Worm (Caenorhabditis elegans) whole organism, young adult: ENCODE results near the gene slc-25A10.

Experiments
- B0035.1 ChIP-seq: sonication (generic microtip); optimal IDR thresholded peaks from 2 replicates; lab custom pipeline; 2016; ENCODE audit warnings: missing genetic modification characterization, mild to moderate bottlenecking, missing compliant biosample characterization, missing genotype, missing genetic modification reagents
- B0336.3 ChIP-seq: fragments of 200-800 bp; sonication (Bioruptor generic); IDR thresholded peaks from 2 replicates; pipeline ENCODE4 v1.3.6; 2022; ENCODE audit warnings: missing genetic modification characterization, missing compliant biosample characterization
- C17E4.6 ChIP-seq: fragments of 200-800 bp; sonication (Bioruptor generic); IDR thresholded peaks from 2 replicates; pipeline ENCODE4 v1.3.6; 2022; ENCODE audit warnings: missing genetic modification reagents, missing genetic modification characterization, missing compliant biosample characterization
- D2030.7 ChIP-seq: fragments of 200-800 bp; sonication (Bioruptor generic); IDR thresholded peaks from 2 replicates; pipeline ENCODE4 v1.3.6; 2022; ENCODE audit warnings: missing genetic modification reagents, missing genetic modification characterization, missing compliant biosample characterization
- F57C9.4 ChIP-seq: sonication (generic microtip); optimal IDR thresholded peaks from 2 replicates; lab custom pipeline; 2017; ENCODE audit warnings: mild to moderate bottlenecking, missing genetic modification characterization, missing compliant biosample characterization
- K11D2.4 ChIP-seq: fragments of 200-800 bp; sonication (Bioruptor generic); IDR thresholded peaks from 2 replicates; pipeline ENCODE4 v1.3.6; 2022; ENCODE audit warnings: missing genetic modification reagents, missing genetic modification characterization, missing compliant biosample characterization
- T07F8.4 ChIP-seq: sonication (generic microtip); optimal IDR thresholded peaks from 2 replicates; lab custom pipeline; 2016; ENCODE audit warnings: mild to moderate bottlenecking, missing genetic modification characterization, moderate library complexity, missing compliant biosample characterization
- Y53G8AR.9 ChIP-seq: fragments of 200-800 bp; sonication (Bioruptor generic); conservative IDR thresholded peaks from 2 replicates; pipeline ENCODE4 v1.3.6; 2022; ENCODE audit warnings: missing genetic modification reagents, missing genetic modification characterization, missing compliant biosample characterization
- Y79H2A.3 ChIP-seq: fragments of 200-800 bp; sonication (Bioruptor generic); conservative IDR thresholded peaks from 2 replicates; pipeline ENCODE4 v1.3.6; 2022; ENCODE audit warnings: missing genetic modification reagents, missing genetic modification characterization, missing compliant biosample characterization
- Y95B8A.8 ChIP-seq: fragments of 200-800 bp; sonication (Bioruptor generic); IDR thresholded peaks from 2 replicates; pipeline ENCODE4 v1.3.6; 2022; ENCODE audit warnings: missing genetic modification reagents, missing genetic modification characterization, missing compliant biosample characterization
- ZK185.1 ChIP-seq: sonication (generic microtip); optimal IDR thresholded peaks from 2 replicates; lab custom pipeline; 2016; ENCODE audit warnings: mild to moderate bottlenecking, missing genetic modification characterization, missing compliant biosample characterization; ENCODE audit not compliant: poor library complexity, severe bottlenecking
- akir-1 ChIP-seq: fragments of 200-800 bp; sonication (Bioruptor generic); optimal IDR thresholded peaks from 2 replicates; lab custom pipeline; 2018; ENCODE audit warnings: mild to moderate bottlenecking, missing genetic modification characterization, moderate library complexity, missing compliant biosample characterization
- aptf-2 ChIP-seq: fragments of 200-800 bp; sonication (Bioruptor generic); conservative IDR thresholded peaks from 2 replicates; pipeline ENCODE4 v1.3.6; 2022; ENCODE audit warnings: missing genetic modification reagents, missing genetic modification characterization, missing compliant biosample characterization
- aptf-3 ChIP-seq: fragments of 200-800 bp; sonication (Bioruptor generic); IDR thresholded peaks from 2 replicates; pipeline ENCODE4 v1.3.6; 2022; ENCODE audit warnings: missing genetic modification characterization, missing compliant biosample characterization
- atf-7 ChIP-seq: sonication (generic microtip); optimal IDR thresholded peaks from 2 replicates; lab custom pipeline; 2017; ENCODE audit warnings: mild to moderate bottlenecking, missing genetic modification characterization, missing compliant biosample characterization
- athp-1 ChIP-seq: sonication (generic microtip); optimal IDR thresholded peaks from 2 replicates; lab custom pipeline; 2017; ENCODE audit warnings: mild to moderate bottlenecking, missing genetic modification characterization, missing compliant biosample characterization
- attf-6 ChIP-seq: fragments of 200-800 bp; sonication (Bioruptor generic); IDR thresholded peaks from 2 replicates; pipeline ENCODE4 v1.3.6; 2022; ENCODE audit warnings: missing genetic modification reagents, missing genetic modification characterization, missing compliant biosample characterization
- ccch-3 ChIP-seq: fragments of 200-800 bp; sonication (Bioruptor generic); optimal IDR thresholded peaks from 2 replicates; lab custom pipeline; 2018; ENCODE audit warnings: mild to moderate bottlenecking, missing genetic modification characterization, missing compliant biosample characterization
- ceh-27 ChIP-seq: fragments of 200-800 bp; sonication (Bioruptor generic); optimal IDR thresholded peaks from 2 replicates; lab custom pipeline; 2018; ENCODE audit warnings: mild to moderate bottlenecking, missing genetic modification characterization, moderate library complexity, missing compliant biosample characterization
- ceh-91 ChIP-seq: fragments of 200-800 bp; sonication (Bioruptor generic); IDR thresholded peaks from 2 replicates; pipeline ENCODE4 v1.3.6; 2022; ENCODE audit warnings: missing genetic modification reagents, missing genetic modification characterization, missing compliant biosample characterization
- chd-7 ChIP-seq: sonication (generic microtip); optimal IDR thresholded peaks from 2 replicates; lab custom pipeline; 2016; ENCODE audit warnings: mild to moderate bottlenecking, missing genetic modification characterization, moderate library complexity, missing compliant biosample characterization
- efl-1 ChIP-seq: fragments of 150-350 bp; optimal IDR thresholded peaks from 2 replicates; lab custom pipeline; 2014; ENCODE audit warnings: missing biosample characterization, missing genetic modification reagents, missing genetic modification characterization
- egl-18 ChIP-seq: fragments of 200-800 bp; sonication (Bioruptor generic); IDR thresholded peaks from 2 replicates; pipeline ENCODE4 v1.3.6; 2022; ENCODE audit warnings: missing genetic modification reagents, missing genetic modification characterization, missing compliant biosample characterization
- egl-44 ChIP-seq: fragments of 200-800 bp; sonication (Bioruptor generic); IDR thresholded peaks from 2 replicates; pipeline ENCODE4 v1.3.6; 2022; ENCODE audit warnings: missing genetic modification reagents, missing genetic modification characterization, missing compliant biosample characterization
- ekl-4 ChIP-seq: fragments of 200-800 bp; sonication (Bioruptor generic); IDR thresholded peaks from 2 replicates; pipeline ENCODE4 v1.3.6; 2022; ENCODE audit warnings: missing genetic modification reagents, missing genetic modification characterization, missing compliant biosample characterization
- ets-4 ChIP-seq: fragments of 200-800 bp; sonication (Bioruptor generic); optimal IDR thresholded peaks from 2 replicates; lab custom pipeline; 2018; ENCODE audit warnings: mild to moderate bottlenecking, missing genetic modification characterization, missing compliant biosample characterization
- hrde-1 ChIP-seq: sonication (generic microtip); optimal IDR thresholded peaks from 2 replicates; lab custom pipeline; 2016; ENCODE audit warnings: missing genetic modification characterization, mild to moderate bottlenecking, missing compliant biosample characterization, moderate library complexity, missing genotype, missing genetic modification reagents, borderline replicate concordance
- hsf-1 ChIP-seq: fragments of 200-800 bp; sonication (Bioruptor generic); IDR thresholded peaks from 2 replicates; pipeline ENCODE4 v1.3.6; 2022; ENCODE audit warnings: missing genetic modification reagents, missing genetic modification characterization, missing compliant biosample characterization
- lin-26 ChIP-seq: fragments of 200-800 bp; sonication (Bioruptor generic); IDR thresholded peaks from 2 replicates; pipeline ENCODE4 v1.3.6; 2022; ENCODE audit warnings: missing genetic modification reagents, missing genetic modification characterization, missing compliant biosample characterization
- lin-54 ChIP-seq: fragments of 200-800 bp; sonication (Bioruptor generic); optimal IDR thresholded peaks from 2 replicates; lab custom pipeline; 2018; ENCODE audit warnings: mild to moderate bottlenecking, missing genetic modification characterization, missing compliant biosample characterization
- lir-1 ChIP-seq: fragments of 200-800 bp; sonication (Bioruptor generic); conservative IDR thresholded peaks from 2 replicates; pipeline ENCODE4 v1.3.6; 2022; ENCODE audit warnings: missing genetic modification reagents, missing genetic modification characterization, missing compliant biosample characterization
- lsl-1 ChIP-seq: fragments of 200-800 bp; sonication (Bioruptor generic); optimal IDR thresholded peaks from 2 replicates; lab custom pipeline; 2018; ENCODE audit warnings: mild to moderate bottlenecking, missing genetic modification characterization, moderate library complexity, missing compliant biosample characterization
- nfya-2 ChIP-seq: fragments of 200-800 bp; sonication (Bioruptor generic); IDR thresholded peaks from 2 replicates; pipeline ENCODE4 v1.3.6; 2022; ENCODE audit warnings: missing genetic modification reagents, missing genetic modification characterization, missing compliant biosample characterization
- nhr-120 ChIP-seq: fragments of 200-800 bp; sonication (Bioruptor generic); IDR thresholded peaks from 2 replicates; pipeline ENCODE4 v1.3.6; 2022; ENCODE audit warnings: missing genetic modification characterization, missing compliant biosample characterization
- nhr-27 ChIP-seq: fragments of 200-800 bp; sonication (Bioruptor generic); optimal IDR thresholded peaks from 2 replicates; lab custom pipeline; 2018; ENCODE audit warnings: mild to moderate bottlenecking, missing genetic modification characterization, moderate library complexity, missing compliant biosample characterization
- pbrm-1 ChIP-seq: fragments of 200-800 bp; sonication (Bioruptor generic); IDR thresholded peaks from 2 replicates; pipeline ENCODE4 v1.3.6; 2022; ENCODE audit warnings: missing genetic modification reagents, missing genetic modification characterization, missing compliant biosample characterization
- rec-8 ChIP-seq, 2 experiments: sonication (generic microtip); optimal IDR thresholded peaks; 2 replicates each; lab custom pipeline; 2016; ENCODE audit warnings: mild to moderate bottlenecking in 2 of 2, missing genetic modification characterization in 2 of 2, missing genetic modification reagents in 2 of 2, missing genotype in 2 of 2, missing biosample characterization in 1 of 2, missing compliant biosample characterization in 1 of 2, moderate library complexity in 1 of 2
- rpc-1 ChIP-seq, 2 experiments: fragments of 150-350 bp in 1 of 2; sonication (generic microtip) in 1 of 2; optimal IDR thresholded peaks; 2 replicates each; lab custom pipeline; 2014 to 2018; ENCODE audit warnings: missing biosample characterization in 1 of 2, missing genetic modification characterization in 1 of 2, missing genetic modification reagents in 1 of 2, missing genotype in 1 of 2
- snpc-1.3 ChIP-seq: sonication (generic microtip); optimal IDR thresholded peaks from 2 replicates; lab custom pipeline; 2017; ENCODE audit warnings: missing genetic modification characterization, mild to moderate bottlenecking, missing compliant biosample characterization, antibody characterized with exemption, moderate library complexity, missing genotype, missing genetic modification reagents; ENCODE audit not compliant: insufficient read depth
- snpc-4 ChIP-seq, 5 experiments: fragments of 150-350 bp in 1 of 5; sonication (generic microtip) in 4 of 5; optimal IDR thresholded peaks; 2 replicates each; lab custom pipeline; 2014 to 2018; ENCODE audit warnings: missing genetic modification characterization in 5 of 5, missing biosample characterization in 3 of 5, antibody characterized with exemption in 2 of 5, mild to moderate bottlenecking in 2 of 5, missing compliant biosample characterization in 2 of 5, missing genotype in 2 of 5, moderate library complexity in 2 of 5, missing genetic modification reagents in 1 of 5
- somi-1 ChIP-seq: fragments of 200-800 bp; sonication (Bioruptor generic); optimal IDR thresholded peaks from 2 replicates; lab custom pipeline; 2018; ENCODE audit warnings: mild to moderate bottlenecking, missing genetic modification characterization, missing compliant biosample characterization
- xnd-1 ChIP-seq: sonication (generic microtip); optimal IDR thresholded peaks from 2 replicates; lab custom pipeline; 2016; ENCODE audit warnings: missing genotype, missing genetic modification reagents, missing genetic modification characterization, missing compliant biosample characterization
- zim-3 ChIP-seq: sonication (generic microtip); optimal IDR thresholded peaks from 2 replicates; lab custom pipeline; 2017; ENCODE audit warnings: mild to moderate bottlenecking, missing genetic modification characterization, moderate library complexity, missing compliant biosample characterization
- ztf-26 ChIP-seq: sonication (generic microtip); optimal IDR thresholded peaks from 2 replicates; lab custom pipeline; 2017; ENCODE audit warnings: missing genetic modification characterization, missing compliant biosample characterization

Gene slc-25A10

ce11 chrX:6742011-6742683, 16.7 kb upstream of the slc-25A10 start, which contains the start of gene mdl-1 (continued):
- no peak for TF ChIP-seq aptf-2 (GFP tag; lab: Robert Waterston, UW)
- TF ChIP-seq rec-8 (tag; optimal IDR thresholded peaks at IDR 0.05; lab: Kevin White, UChicago) = no peak
- TF ChIP-seq nfya-2 (GFP tag; lab: Robert Waterston, UW) = no peak
- no peak for TF ChIP-seq xnd-1
- no peak for TF ChIP-seq hrde-1 (tag; lab: Kevin White, UChicago)
- no peak for TF ChIP-seq C17E4.6 (GFP tag; lab: Robert Waterston, UW)
- no peak for TF ChIP-seq F57C9.4 (tag; lab: Kevin White, UChicago)
- no peak for TF ChIP-seq B0035.1 (tag; lab: Kevin White, UChicago)
- TF ChIP-seq efl-1 (GFP tag; lab: Kevin White, UChicago) = no peak
- no peak for TF ChIP-seq egl-18 (GFP tag; lab: Robert Waterston, UW)
- TF ChIP-seq lin-26 (GFP tag; lab: Robert Waterston, UW) = peak; percentile 33; the same call in 1 of the 2 replicates
- TF ChIP-seq ccch-3 (GFP tag; lab: Kevin White, UChicago) = no peak
- peak; percentile 62; the same call in 1 of the 2 replicates for TF ChIP-seq Y95B8A.8 (GFP tag; lab: Robert Waterston, UW)
- TF ChIP-seq nhr-27 (tag; lab: Kevin White, UChicago) = peak; percentile 53
- TF ChIP-seq D2030.7 (GFP tag; lab: Robert Waterston, UW) = no peak
- no peak; the same call in 1 of the 2 replicates for TF ChIP-seq Y79H2A.3
- TF ChIP-seq ets-4 (GFP tag; lab: Kevin White, UChicago) = no peak
- TF ChIP-seq ceh-91 (GFP tag; lab: Robert Waterston, UW) = no peak
- TF ChIP-seq zim-3 (tag; lab: Kevin White, UChicago) = peak; percentile 4
- TF ChIP-seq chd-7 (tag; lab: Kevin White, UChicago) = peak; percentile 93
- peak; percentile 39 for TF ChIP-seq snpc-4 (GFP tag; optimal IDR thresholded peaks at IDR 0.05; lab: Kevin White, UChicago)
- TF ChIP-seq snpc-4 (tag; optimal IDR thresholded peaks at IDR 0.05; lab: Kevin White, UChicago) = peak in 3 of 4 experiments; percentile 10 to 23 (median 16)
- peak; percentile 30; the same call in 1 of the 2 replicates for TF ChIP-seq lir-1 (GFP tag; lab: Robert Waterston, UW)
- no peak for TF ChIP-seq athp-1 (tag; lab: Kevin White, UChicago)
- no peak for TF ChIP-seq nhr-120 (GFP tag; lab: Robert Waterston, UW)
- peak; percentile 72 for TF ChIP-seq somi-1
- TF ChIP-seq pbrm-1 (GFP tag; lab: Robert Waterston, UW) = peak; percentile 68; the same call in 1 of the 2 replicates
- peak; percentile 82 for TF ChIP-seq ztf-26 (tag; lab: Kevin White, UChicago)
- no peak for TF ChIP-seq hsf-1 (GFP tag; lab: Robert Waterston, UW)
- no peak for TF ChIP-seq T07F8.4 (tag; lab: Kevin White, UChicago)
- TF ChIP-seq egl-44 (GFP tag; lab: Robert Waterston, UW) = peak; percentile 51; the same call in 1 of the 2 replicates
- TF ChIP-seq aptf-3 = no peak

ce11 chrX:6741532-6741931, 16.1 kb upstream of the slc-25A10 start:
- TF ChIP-seq ZK185.1 (tag; lab: Kevin White, UChicago) (peak; percentile 28), rpc-1 (optimal IDR thresholded peaks at IDR 0.05; lab: Kevin White, UChicago) (no peak), rpc-1 (tag; optimal IDR thresholded peaks at IDR 0.05; lab: Kevin White, UChicago) (no peak), akir-1 (GFP tag; lab: Kevin White, UChicago) (no peak), atf-7 (tag; lab: Kevin White, UChicago) (peak; percentile 22), lin-26 (GFP tag; lab: Robert Waterston, UW) (peak; percentile 45; the same call in 1 of the 2 replicates), K11D2.4 (GFP tag; lab: Robert Waterston, UW) (peak; percentile 49; the same call in 1 of the 2 replicates), Y53G8AR.9 (GFP tag; lab: Robert Waterston, UW) (0 out of 2 replicates have a peak, but pooled peaks have one; percentile 27), ceh-27 (GFP tag; lab: Kevin White, UChicago) (peak; percentile 26), attf-6 (no peak), B0336.3 (GFP tag; lab: Robert Waterston, UW) (no peak), Y95B8A.8 (GFP tag; lab: Robert Waterston, UW) (no peak), ekl-4 (GFP tag; lab: Robert Waterston, UW) (peak; percentile 16; the same call in 1 of the 2 replicates), snpc-1.3 (tag; lab: Kevin White, UChicago) (no peak), lsl-1 (no peak), zim-3 (tag; lab: Kevin White, UChicago) (no peak), ccch-3 (GFP tag; lab: Kevin White, UChicago) (no peak), efl-1 (GFP tag; lab: Kevin White, UChicago) (no peak), lin-54 (no peak)
